Worm (Caenorhabditis elegans): ENCODE results near the gene del-5.

Gene del-5

DNA sequence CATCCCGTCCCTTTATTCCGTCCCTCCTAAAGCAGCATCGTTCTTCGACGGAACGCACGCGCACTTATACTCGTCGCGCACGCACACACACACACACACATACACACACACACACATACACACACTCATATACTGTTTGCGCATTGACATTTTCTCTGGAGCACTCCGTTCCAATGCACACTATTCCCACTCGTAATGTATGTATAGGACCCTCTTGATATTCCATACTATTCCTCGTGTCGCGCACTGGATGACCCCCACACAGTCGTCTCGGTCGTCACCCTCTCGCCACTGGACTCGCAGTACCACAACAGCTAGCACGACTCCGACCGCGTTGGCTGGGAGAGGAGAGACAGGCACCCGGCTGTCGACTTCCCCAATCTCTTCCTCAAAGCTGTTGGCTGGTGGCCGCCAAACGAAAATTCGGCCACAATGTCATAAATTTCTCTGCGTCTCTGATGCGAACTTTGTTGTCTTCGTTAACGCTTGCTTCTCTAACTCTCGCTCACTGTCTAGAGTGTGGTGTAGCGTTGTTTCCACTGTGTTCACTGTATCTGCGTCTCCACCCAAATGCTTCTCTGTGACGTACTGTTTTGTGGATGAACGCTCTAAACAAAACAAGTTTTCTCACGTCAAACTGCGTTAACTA is 23.2 kb upstream of the del-5 start (continued):
- peak; percentile 51 to 52 for TF ChIP-seq daf-16 (GFP tag; optimal IDR thresholded peaks at IDR 0.05)
- peak; percentile 83 for TF ChIP-seq daf-16 (tag; optimal IDR thresholded peaks at IDR 0.05)
- peak; percentile 85 for TF ChIP-seq mes-2 (tag; optimal IDR thresholded peaks at IDR 0.05; ENCODE audit: poor library complexity, severe bottlenecking)
- no peak for TF ChIP-seq daf-8 (GFP tag; IDR thresholded peaks at IDR 0.05)
- peak; percentile 82 to 87 for TF ChIP-seq mdl-1 (tag; optimal IDR thresholded peaks at IDR 0.05)
- peak; percentile 11 for TF ChIP-seq nhr-10 (tag; optimal IDR thresholded peaks at IDR 0.05)
- peak; percentile 71 for TF ChIP-seq zag-1 (tag; optimal IDR thresholded peaks at IDR 0.05)
- TF ChIP-seq egl-43 (GFP tag; IDR thresholded peaks at IDR 0.05): peak; percentile 92
- TF ChIP-seq nhr-77 (tag; optimal IDR thresholded peaks at IDR 0.05): no peak
- no peak for TF ChIP-seq D1046.2 (GFP tag; IDR thresholded peaks at IDR 0.05)
- no peak for TF ChIP-seq nhr-102 (tag; optimal IDR thresholded peaks at IDR 0.05)
- TF ChIP-seq mxl-3 (GFP tag; optimal IDR thresholded peaks at IDR 0.05): peak; percentile 95
- peak; percentile 92 for TF ChIP-seq mep-1 (tag; optimal IDR thresholded peaks at IDR 0.05)
- peak; percentile 99 for TF ChIP-seq aha-1 (tag)
- no peak for TF ChIP-seq R02D3.7 (tag; optimal IDR thresholded peaks at IDR 0.05)
- TF ChIP-seq vab-7 (GFP tag; IDR thresholded peaks at IDR 0.05): 0 out of 2 replicates have a peak, but pooled peaks have one; percentile 43
- peak; percentile 78 for TF ChIP-seq nhr-28 (tag; optimal IDR thresholded peaks at IDR 0.05)
- peak; percentile 52; the same call in 1 of the 2 replicates for TF ChIP-seq dmd-9 (GFP tag; IDR thresholded peaks at IDR 0.05)
- TF ChIP-seq lin-15B (tag; optimal IDR thresholded peaks at IDR 0.05): no peak
- no peak for TF ChIP-seq mxl-2 (GFP tag; conservative IDR thresholded peaks at IDR 0.05)
- TF ChIP-seq F37D6.2 (tag; optimal IDR thresholded peaks at IDR 0.05): peak; percentile 83
- peak; percentile 10 for TF ChIP-seq pqm-1 (tag; optimal IDR thresholded peaks at IDR 0.05)
- TF ChIP-seq set-16 (GFP tag; IDR thresholded peaks at IDR 0.05): peak; percentile 94
- TF ChIP-seq lin-38 (GFP tag; IDR thresholded peaks at IDR 0.05): peak; percentile 52
- no peak for TF ChIP-seq F26F4.8 (GFP tag; conservative IDR thresholded peaks at IDR 0.05)
- TF ChIP-seq T26A8.4 (GFP tag; IDR thresholded peaks at IDR 0.05): peak; percentile 67; the same call in 1 of the 2 replicates
- no peak for TF ChIP-seq zip-2 (tag; optimal IDR thresholded peaks at IDR 0.05)
- peak; percentile 86 for TF ChIP-seq nhr-25 (tag; optimal IDR thresholded peaks at IDR 0.05; ENCODE audit: borderline replicate concordance, insufficient read depth)
- peak; percentile 33 for TF ChIP-seq duxl-1 (tag; optimal IDR thresholded peaks at IDR 0.05; ENCODE audit: poor library complexity)
- TF ChIP-seq nhr-11 (tag; optimal IDR thresholded peaks at IDR 0.05): peak; percentile 91
- peak; percentile 40 to 86 for TF ChIP-seq hif-1 (tag; optimal IDR thresholded peaks at IDR 0.05)
- TF ChIP-seq Y48G9A.11 (GFP tag; IDR thresholded peaks at IDR 0.05): no peak
- peak; percentile 61 for TF ChIP-seq hlh-30 (tag; optimal IDR thresholded peaks at IDR 0.05; ENCODE audit: insufficient read depth)
- TF ChIP-seq nhr-48 (tag; optimal IDR thresholded peaks at IDR 0.05): peak; percentile 87
- TF ChIP-seq dmd-6 (GFP tag; IDR thresholded peaks at IDR 0.05): peak; percentile 79
- no peak for TF ChIP-seq daf-19 (GFP tag; conservative IDR thresholded peaks at IDR 0.05)
- TF ChIP-seq zfp-3 (GFP tag; conservative IDR thresholded peaks at IDR 0.05): no peak
- TF ChIP-seq ama-1 (optimal IDR thresholded peaks at IDR 0.05): peak; percentile 18
- TF ChIP-seq spr-3 (GFP tag; optimal IDR thresholded peaks at IDR 0.05): peak; percentile 45
- 0 out of 4 replicates have a peak, but pooled peaks of 1 of the 2 experiments have one; percentile 24 for TF ChIP-seq madf-5 (GFP tag; IDR thresholded peaks at IDR 0.05)
- peak; percentile 40; the same call in 1 of the 2 replicates for TF ChIP-seq madf-9 (GFP tag; conservative IDR thresholded peaks at IDR 0.05)
- 0 out of 2 replicates have a peak, but pooled peaks have one; percentile 84 for TF ChIP-seq tag-97 (GFP tag; IDR thresholded peaks at IDR 0.05)
- peak; percentile 40 for TF ChIP-seq unc-130 (GFP tag; optimal IDR thresholded peaks at IDR 0.05)
- peak; percentile 51 for TF ChIP-seq fkh-10 (GFP tag; optimal IDR thresholded peaks at IDR 0.05)
- no peak for TF ChIP-seq fos-1 (tag; optimal IDR thresholded peaks at IDR 0.05)
- peak; percentile 38 for TF ChIP-seq dpl-1 (GFP tag; optimal IDR thresholded peaks at IDR 0.05)
- peak; percentile 92 for TF ChIP-seq dve-1 (tag; optimal IDR thresholded peaks at IDR 0.05; ENCODE audit: insufficient read depth)
- TF ChIP-seq egl-27 (tag; optimal IDR thresholded peaks at IDR 0.05): no peak
- TF ChIP-seq nhr-6 (tag; optimal IDR thresholded peaks at IDR 0.05): peak; percentile 77
- peak; percentile 73 for TF ChIP-seq ceh-32 (tag; optimal IDR thresholded peaks at IDR 0.05; ENCODE audit: poor library complexity)

Measured in whole organism, L4 larva.